In the genomic region with DNA sequence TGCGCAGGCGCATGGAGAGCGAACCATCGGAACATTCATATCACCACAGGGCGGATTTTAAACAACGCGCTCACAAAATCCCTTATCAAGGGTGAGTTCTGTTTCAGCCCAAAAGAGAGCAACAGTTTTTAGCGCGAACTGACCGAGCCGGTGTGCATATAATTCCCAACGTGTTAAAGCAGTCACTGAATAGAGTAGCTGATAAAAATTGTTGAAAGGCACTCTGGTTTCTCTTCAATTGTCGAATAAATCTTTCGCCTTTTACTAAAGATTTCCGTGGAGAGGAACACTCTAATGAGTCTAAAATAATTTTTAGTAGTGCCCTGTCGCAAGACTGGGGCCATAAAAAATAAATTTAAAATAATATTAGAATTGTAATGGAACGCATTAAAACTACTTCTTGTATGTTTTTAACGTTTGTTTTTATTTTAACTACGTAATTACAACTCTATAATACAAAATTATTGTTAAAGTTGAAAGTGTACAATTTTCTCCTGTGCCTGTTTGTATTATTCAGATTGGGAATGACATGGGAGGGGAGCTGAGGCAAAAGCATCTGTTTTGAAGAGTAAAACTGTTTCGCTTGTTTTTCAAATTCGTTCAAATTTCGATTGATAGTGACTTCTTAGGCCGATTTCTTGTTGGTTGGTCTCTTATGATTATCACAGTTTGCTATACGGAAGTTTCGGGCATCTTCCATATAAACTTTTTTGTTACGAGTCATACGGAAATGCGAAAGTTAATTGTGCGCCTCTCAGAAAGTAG, we compare ENCODE assay signal across 1 fruit fly cellular context.
A peak's percentile ranks its signal among the peaks of the same experiment; 100 is the strongest.
TF ChIP-seq lines count a peak whose summit lies in the region.

No protein-coding gene starts in this region.

TF ChIP-seq in whole organism, embryonic, 481 proteins besides CTCF, POLR2A, EP300 and RAD21 (continued from another document):
- TF ChIP-seq dmrt11E (tag; optimal IDR thresholded peaks at IDR 0.05; lab: Kevin White, UChicago) (peak; percentile 32), p53 (GFP tag; optimal IDR thresholded peaks at IDR 0.05; lab: Kevin White, UChicago) (no peak), Atf-2 (GFP tag; optimal IDR thresholded peaks at IDR 0.05; lab: Kevin White, UChicago) (no peak), aop (GFP tag; IDR thresholded peaks at IDR 0.05; lab: Robert Waterston, UW) (no peak), Usf (GFP tag; optimal IDR thresholded peaks at IDR 0.05; lab: Kevin White, UChicago) (no peak), pzg (GFP tag; optimal IDR thresholded peaks at IDR 0.05; lab: Kevin White, UChicago) (peak; percentile 6), pita (GFP tag; optimal IDR thresholded peaks at IDR 0.05; lab: Kevin White, UChicago) (no peak), CG30431 (GFP tag; optimal IDR thresholded peaks at IDR 0.05; lab: Kevin White, UChicago) (no peak), CG4730 (GFP tag; IDR thresholded peaks at IDR 0.05; lab: Robert Waterston, UW) (peak; percentile 14; the same call in 1 of the 2 replicates), al (GFP tag; IDR thresholded peaks at IDR 0.05; lab: Robert Waterston, UW) (no peak), Hey (tag; optimal IDR thresholded peaks at IDR 0.05; lab: Kevin White, UChicago) (no peak), vfl (GFP tag; optimal IDR thresholded peaks at IDR 0.05; lab: Kevin White, UChicago) (no peak), CG11560 (tag; IDR thresholded peaks at IDR 0.05; lab: Robert Waterston, UW) (no peak), Dfd (GFP tag; optimal IDR thresholded peaks at IDR 0.05; lab: Kevin White, UChicago) (no peak), CG8359 (GFP tag; optimal IDR thresholded peaks at IDR 0.05; lab: Kevin White, UChicago; ENCODE audit: borderline replicate concordance) (no peak), maf-S (GFP tag; optimal IDR thresholded peaks at IDR 0.05; lab: Kevin White, UChicago) (peak; percentile 56), CG10274 (GFP tag; optimal IDR thresholded peaks at IDR 0.05; lab: Kevin White, UChicago) (no peak), CG3847 (GFP tag; IDR thresholded peaks at IDR 0.05; lab: Robert Waterston, UW) (peak; percentile 47), MTF-1 (GFP tag; optimal IDR thresholded peaks at IDR 0.05; lab: Kevin White, UChicago; ENCODE audit: borderline replicate concordance) (peak; percentile 28), btn (GFP tag; optimal IDR thresholded peaks at IDR 0.05; lab: Kevin White, UChicago) (peak; percentile 24), ham (GFP tag; IDR thresholded peaks at IDR 0.05; lab: Robert Waterston, UW) (no peak), tna (GFP tag; IDR thresholded peaks at IDR 0.05; lab: Robert Waterston, UW; ENCODE audit: partially characterized antibody) (no peak), CG7839 (tag; optimal IDR thresholded peaks at IDR 0.05; lab: Kevin White, UChicago) (peak; percentile 58), grau (tag; optimal IDR thresholded peaks at IDR 0.05; lab: Kevin White, UChicago) (peak; percentile 55), chif (GFP tag; optimal IDR thresholded peaks at IDR 0.05; lab: Kevin White, UChicago) (peak; percentile 24 to 33), croc (GFP tag; conservative IDR thresholded peaks at IDR 0.05; lab: Robert Waterston, UW) (no peak), CG2678 (tag; optimal IDR thresholded peaks at IDR 0.05; lab: Kevin White, UChicago) (no peak), CHES-1-like (GFP tag; optimal IDR thresholded peaks at IDR 0.05; lab: Kevin White, UChicago) (peak; percentile 24), hb (GFP tag; IDR thresholded peaks at IDR 0.05; lab: Robert Waterston, UW; ENCODE audit: partially characterized antibody) (no peak), vnd (GFP tag; IDR thresholded peaks at IDR 0.05; lab: Robert Waterston, UW; ENCODE audit: partially characterized antibody) (no peak), CG34376 (GFP tag; optimal IDR thresholded peaks at IDR 0.05; lab: Kevin White, UChicago) (peak; percentile 30), kah (GFP tag; optimal IDR thresholded peaks at IDR 0.05; lab: Kevin White, UChicago) (no peak), MESR4 (GFP tag; optimal IDR thresholded peaks at IDR 0.05; lab: Kevin White, UChicago) (no peak), trem (tag; optimal IDR thresholded peaks at IDR 0.05; lab: Kevin White, UChicago) (peak; percentile 1), gcm2 (GFP tag; optimal IDR thresholded peaks at IDR 0.05; lab: Kevin White, UChicago) (no peak), CG17829 (tag; optimal IDR thresholded peaks at IDR 0.05; lab: Kevin White, UChicago) (peak; percentile 50), CG17186 (GFP tag; optimal IDR thresholded peaks at IDR 0.05; lab: Kevin White, UChicago) (no peak), sna (GFP tag; IDR thresholded peaks at IDR 0.05; lab: Robert Waterston, UW; ENCODE audit: partially characterized antibody) (no peak), Nf-YB (GFP tag; optimal IDR thresholded peaks at IDR 0.05; lab: Kevin White, UChicago) (no peak), CG15479 (GFP tag; optimal IDR thresholded peaks at IDR 0.05; lab: Kevin White, UChicago) (no peak), nom (GFP tag; optimal IDR thresholded peaks at IDR 0.05; lab: Kevin White, UChicago) (peak; percentile 18), zen2 (GFP tag; IDR thresholded peaks at IDR 0.05; lab: Robert Waterston, UW; ENCODE audit: partially characterized antibody) (peak; percentile 69; the same call in 2 of the 3 replicates), CG2199 (GFP tag; IDR thresholded peaks at IDR 0.05; lab: Robert Waterston, UW) (peak; percentile 69; the same call in 1 of the 3 replicates), en (GFP tag; optimal IDR thresholded peaks at IDR 0.05; lab: Kevin White, UChicago) (no peak), Lhr (GFP tag; optimal IDR thresholded peaks at IDR 0.05; lab: Kevin White, UChicago) (no peak), CG12219 (GFP tag; optimal IDR thresholded peaks at IDR 0.05; lab: Kevin White, UChicago) (no peak), Fer2 (tag; optimal IDR thresholded peaks at IDR 0.05; lab: Kevin White, UChicago) (no peak), dysf (GFP tag; IDR thresholded peaks at IDR 0.05; lab: Robert Waterston, UW) (peak; percentile 17; the same call in 1 of the 3 replicates), toy (GFP tag; IDR thresholded peaks at IDR 0.05; lab: Robert Waterston, UW) (no peak), Dbx (GFP tag; IDR thresholded peaks at IDR 0.05; lab: Robert Waterston, UW) (peak; percentile 71; the same call in 2 of the 3 replicates), CG12391 (tag; optimal IDR thresholded peaks at IDR 0.05; lab: Kevin White, UChicago) (peak; percentile 38), jigr1 (GFP tag; IDR thresholded peaks at IDR 0.05; lab: Robert Waterston, UW) (peak; percentile 43; the same call in 1 of the 3 replicates), Hr3 (GFP tag; optimal IDR thresholded peaks at IDR 0.05; lab: Kevin White, UChicago) (peak; percentile 8), Doc2 (GFP tag; IDR thresholded peaks at IDR 0.05; lab: Robert Waterston, UW) (no peak), CG34224 (GFP tag; IDR thresholded peaks at IDR 0.05; lab: Robert Waterston, UW; ENCODE audit: partially characterized antibody) (no peak), Rfx (GFP tag; IDR thresholded peaks at IDR 0.05; lab: Robert Waterston, UW) (peak; percentile 52; the same call in 1 of the 2 replicates), CG8924 (tag; optimal IDR thresholded peaks at IDR 0.05; lab: Kevin White, UChicago) (peak; percentile 70), CG17912 (GFP tag; optimal IDR thresholded peaks at IDR 0.05; lab: Kevin White, UChicago) (no peak), onecut (GFP tag; IDR thresholded peaks at IDR 0.05; lab: Robert Waterston, UW) (peak; percentile 40), CG1233 (GFP tag; optimal IDR thresholded peaks at IDR 0.05; lab: Kevin White, UChicago) (peak; percentile 32), CG7786 (GFP tag; optimal IDR thresholded peaks at IDR 0.05; lab: Kevin White, UChicago) (peak; percentile 53), CG9932 (GFP tag; IDR thresholded peaks at IDR 0.05; lab: Robert Waterston, UW) (peak; percentile 37), Atf6 (GFP tag; IDR thresholded peaks at IDR 0.05; lab: Robert Waterston, UW) (peak; percentile 69), ara (GFP tag; IDR thresholded peaks at IDR 0.05; lab: Robert Waterston, UW) (peak; percentile 52; the same call in 1 of the 2 replicates), CG15514 (GFP tag; optimal IDR thresholded peaks at IDR 0.05; lab: Kevin White, UChicago) (no peak), Gug (GFP tag; IDR thresholded peaks at IDR 0.05; lab: Robert Waterston, UW) (0 out of 4 replicates have a peak, but pooled peaks have one; percentile 33)
